Worm (Caenorhabditis elegans): ENCODE data around the gene nspa-10.

DNA sequence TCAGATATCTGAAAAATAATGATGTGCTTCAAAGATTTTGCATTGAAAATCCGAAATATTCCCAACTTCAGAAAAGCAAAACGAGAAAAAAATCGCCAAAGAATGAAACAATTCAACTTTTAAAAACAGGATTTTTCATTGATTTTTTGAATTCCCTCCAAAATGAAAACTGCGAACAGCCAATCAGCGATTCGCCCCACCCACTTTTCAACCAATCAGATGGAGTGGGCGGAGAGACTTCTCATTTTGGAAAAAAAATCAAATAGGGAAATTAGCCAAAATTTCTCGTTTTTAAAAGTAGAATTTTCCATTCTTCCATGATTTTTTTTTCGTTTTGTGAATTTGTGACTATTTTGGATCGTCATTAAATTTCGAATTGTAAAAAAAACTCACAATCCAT is 34.5 kb upstream of the nspa-10 start:
- TF ChIP-seq ztf-11 (tag; optimal IDR thresholded peaks at IDR 0.05) = no peak
- no peak for TF ChIP-seq mep-1 (tag; optimal IDR thresholded peaks at IDR 0.05)
- no peak for TF ChIP-seq unc-62 (GFP tag; optimal IDR thresholded peaks at IDR 0.05)
- TF ChIP-seq nhr-28 (tag; optimal IDR thresholded peaks at IDR 0.05) = no peak
- TF ChIP-seq pha-4 (tag; optimal IDR thresholded peaks at IDR 0.05) = no peak
- TF ChIP-seq mab-5 (tag; optimal IDR thresholded peaks at IDR 0.05) = no peak
- no peak for TF ChIP-seq nhr-237 (tag; optimal IDR thresholded peaks at IDR 0.05)
- no peak for TF ChIP-seq nhr-76 (tag; optimal IDR thresholded peaks at IDR 0.05)

Data from whole organism, mixed stage, embryonic.